Fruit fly (Drosophila melanogaster): ENCODE measurements around the gene Tk.

Gene Tk

DNA sequence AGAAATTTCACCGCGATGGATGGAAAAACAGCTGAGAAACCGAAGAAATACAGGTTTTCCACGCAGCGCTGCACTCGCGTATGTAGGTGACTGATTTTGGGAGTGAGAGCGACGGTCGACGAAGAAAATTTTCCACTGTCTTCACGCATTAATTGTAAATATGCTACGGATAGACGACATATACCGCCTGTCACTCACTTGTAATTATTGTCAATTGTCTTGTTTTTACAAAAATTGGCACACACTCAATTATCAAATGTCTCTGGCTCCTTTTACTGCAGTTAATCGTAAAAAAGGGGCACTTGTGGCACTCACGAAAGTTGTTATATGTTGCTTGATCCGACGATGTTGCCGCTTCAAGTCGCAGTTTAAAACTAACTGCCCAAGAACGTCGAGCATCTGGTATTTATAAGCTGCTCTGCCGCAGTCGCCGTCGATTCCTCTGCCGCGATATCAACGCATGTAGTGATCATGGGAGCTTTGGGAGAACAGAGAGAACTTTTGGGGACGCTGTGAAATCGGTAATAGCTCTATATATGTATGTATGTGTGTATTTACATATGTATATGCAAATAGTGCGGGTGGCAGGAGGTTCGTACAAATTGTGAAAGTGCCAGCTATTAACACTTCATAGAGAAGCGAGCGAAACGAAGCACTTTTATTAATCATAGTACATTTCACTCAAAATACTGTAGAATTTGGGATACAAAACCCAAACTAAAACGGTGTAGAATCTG is 12.2 kb downstream of the Tk start, which contains the start of gene mfas (continued):
- peak; percentile 71 for TF ChIP-seq wek (GFP tag; optimal IDR thresholded peaks at IDR 0.05)
- TF ChIP-seq fd64A (GFP tag; optimal IDR thresholded peaks at IDR 0.05) = peak; percentile 44
- no peak for TF ChIP-seq tna (GFP tag; IDR thresholded peaks at IDR 0.05; ENCODE audit: partially characterized antibody)
- no peak for TF ChIP-seq fru (optimal IDR thresholded peaks at IDR 0.05)
- TF ChIP-seq Hr78 (GFP tag; optimal IDR thresholded peaks at IDR 0.05) = no peak
- TF ChIP-seq CG4707 (GFP tag; optimal IDR thresholded peaks at IDR 0.05) = peak; percentile 6
- peak; percentile 10 for TF ChIP-seq pfk (GFP tag; optimal IDR thresholded peaks at IDR 0.05)
- peak; percentile 6 for TF ChIP-seq CHES-1-like (GFP tag; optimal IDR thresholded peaks at IDR 0.05)
- TF ChIP-seq CG11504 (tag; optimal IDR thresholded peaks at IDR 0.05) = peak; percentile 39
- TF ChIP-seq CG10462 (GFP tag; optimal IDR thresholded peaks at IDR 0.05) = no peak
- peak; percentile 1 for TF ChIP-seq CG3995 (GFP tag; optimal IDR thresholded peaks at IDR 0.05)
- peak; percentile 42; the same call in 1 of the 2 replicates for TF ChIP-seq Drgx (GFP tag; IDR thresholded peaks at IDR 0.05)
- peak; percentile 10; the same call in 1 of the 3 replicates for TF ChIP-seq CG2199 (GFP tag; IDR thresholded peaks at IDR 0.05)
- TF ChIP-seq danr (GFP tag; IDR thresholded peaks at IDR 0.05) = no peak
- TF ChIP-seq CG1603 (tag; optimal IDR thresholded peaks at IDR 0.05) = peak; percentile 35
- 0 out of 2 replicates have a peak, but pooled peaks have one; percentile 9 for TF ChIP-seq seq (GFP tag; IDR thresholded peaks at IDR 0.05)
- TF ChIP-seq CG3407 (GFP tag; optimal IDR thresholded peaks at IDR 0.05) = peak; percentile 23
- peak; percentile 89 for TF ChIP-seq Adf1 (GFP tag; IDR thresholded peaks at IDR 0.05)

- no peak for TF ChIP-seq sc (optimal IDR thresholded peaks at IDR 0.05)
- TF ChIP-seq sc (GFP tag; optimal IDR thresholded peaks at IDR 0.05) = no peak
- no peak for TF ChIP-seq tup (GFP tag; optimal IDR thresholded peaks at IDR 0.05)
- TF ChIP-seq org-1 (GFP tag; optimal IDR thresholded peaks at IDR 0.05) = no peak
- no peak for TF ChIP-seq Taf1 (GFP tag; IDR thresholded peaks at IDR 0.05)
- TF ChIP-seq TFAM (GFP tag; optimal IDR thresholded peaks at IDR 0.05) = no peak
- peak; percentile 45 for TF ChIP-seq Med (GFP tag)
- 0 out of 3 replicates have a peak, but pooled peaks have one; percentile 30 for TF ChIP-seq C15 (GFP tag; IDR thresholded peaks at IDR 0.05)
- TF ChIP-seq PHDP (tag; optimal IDR thresholded peaks at IDR 0.05) = peak; percentile 5
- TF ChIP-seq gem (tag; optimal IDR thresholded peaks at IDR 0.05) = no peak
- TF ChIP-seq Nf-YA (GFP tag; IDR thresholded peaks at IDR 0.05) = no peak
- TF ChIP-seq Rx (GFP tag; IDR thresholded peaks at IDR 0.05) = no peak
- no peak for TF ChIP-seq ttk (GFP tag; IDR thresholded peaks at IDR 0.05)
- TF ChIP-seq sd (tag; optimal IDR thresholded peaks at IDR 0.05) = no peak
- no peak for TF ChIP-seq knrl (GFP tag; IDR thresholded peaks at IDR 0.05; ENCODE audit: partially characterized antibody)
- TF ChIP-seq cg (GFP tag; optimal IDR thresholded peaks at IDR 0.05) = no peak
- no peak for TF ChIP-seq kay (GFP tag; optimal IDR thresholded peaks at IDR 0.05)
- TF ChIP-seq CG12071 (GFP tag; optimal IDR thresholded peaks at IDR 0.05) = peak; percentile 10
- no peak for TF ChIP-seq CG9727 (GFP tag; optimal IDR thresholded peaks at IDR 0.05)
- TF ChIP-seq CG34224 (GFP tag; IDR thresholded peaks at IDR 0.05; ENCODE audit: partially characterized antibody) = no peak
- no peak for TF ChIP-seq run (tag; optimal IDR thresholded peaks at IDR 0.05)
- TF ChIP-seq lab (GFP tag; optimal IDR thresholded peaks at IDR 0.05) = peak; percentile 5
- peak; percentile 52 for TF ChIP-seq ATbp (GFP tag; optimal IDR thresholded peaks at IDR 0.05)
- 0 out of 2 replicates have a peak, but pooled peaks have one; percentile 20 for TF ChIP-seq Rfx (GFP tag; IDR thresholded peaks at IDR 0.05)
These were observed 13.6 kb downstream of the Tk start for dm6 chr3R:11991538-11992164.
